Worm (Caenorhabditis elegans): ENCODE results near the gene srw-59.

ce11 chrV:15922979-15923378, 27.8 kb downstream of the srw-59 start, which contains the start of gene F35E8.13:
- TF ChIP-seq ces-1 (GFP tag; optimal IDR thresholded peaks at IDR 0.05) = no peak
- TF ChIP-seq pqm-1 (tag; optimal IDR thresholded peaks at IDR 0.05) = no peak
- no peak for TF ChIP-seq pha-4 (GFP tag; IDR thresholded peaks at IDR 0.05)
- no peak for TF ChIP-seq pha-4 (tag; optimal IDR thresholded peaks at IDR 0.05)
- TF ChIP-seq php-3 (GFP tag; IDR thresholded peaks at IDR 0.05) = no peak
- no peak for TF ChIP-seq lir-3 (tag; optimal IDR thresholded peaks at IDR 0.05)
- no peak for TF ChIP-seq aly-2 (tag; optimal IDR thresholded peaks at IDR 0.05)
